Fruit fly (Drosophila melanogaster) whole organism, embryonic: ENCODE data around the gene mnd.

Source experiments
- Atf6 ChIP-seq: fragments of 200-800 bp; sonication (Bioruptor generic); IDR thresholded peaks from 2 replicates; pipeline ENCODE4 v1.3.6; 2022; ENCODE audit warnings: missing biosample characterization, missing genetic modification characterization
- Awh ChIP-seq: fragments of 200-800 bp; sonication (Bioruptor generic); IDR thresholded peaks from 2 replicates; pipeline ENCODE4, ENCODE4 v1.3.6; 2022; ENCODE audit warnings: missing biosample characterization, missing genetic modification characterization
- CG10366 ChIP-seq: fragments of 200-800 bp; sonication (Bioruptor generic); IDR thresholded peaks from 2 replicates; pipeline ENCODE4 v1.3.6; 2022; ENCODE audit warnings: missing biosample characterization, missing genetic modification characterization
- CG10959 ChIP-seq: fragments of 200-800 bp; sonication (Bioruptor generic); IDR thresholded peaks from 2 replicates; pipeline ENCODE4 v1.3.6; 2022; ENCODE audit warnings: missing biosample characterization, missing genetic modification characterization
- CG12219 ChIP-seq: fragments of 200-800 bp; sonication (Bioruptor generic); optimal IDR thresholded peaks from 3 replicates; lab custom pipeline; 2018; ENCODE audit warnings: missing biosample characterization, mild to moderate bottlenecking, missing genetic modification characterization
- CG12391 ChIP-seq: fragments of 200-800 bp; sonication (Bioruptor generic); optimal IDR thresholded peaks from 3 replicates; lab custom pipeline; 2018; ENCODE audit warnings: missing biosample characterization, mild to moderate bottlenecking, missing genetic modification characterization, moderate library complexity
- CG14667 ChIP-seq: fragments of 200-800 bp; sonication (Bioruptor generic); IDR thresholded peaks from 2 replicates; pipeline ENCODE4 v1.3.6; 2022; ENCODE audit warnings: missing biosample characterization, missing genetic modification characterization
- CG15479 ChIP-seq: fragments of 200-800 bp; sonication (Bioruptor generic); optimal IDR thresholded peaks from 3 replicates; lab custom pipeline; 2019; ENCODE audit warnings: missing biosample characterization, mild to moderate bottlenecking, missing genetic modification characterization, moderate library complexity
- CG15601 ChIP-seq: fragments of 200-800 bp; sonication (Bioruptor generic); optimal IDR thresholded peaks from 3 replicates; lab custom pipeline; 2019; ENCODE audit warnings: missing biosample characterization, mild to moderate bottlenecking, missing genetic modification characterization, moderate library complexity
- CG1602 ChIP-seq: fragments of 200-800 bp; sonication (Bioruptor generic); optimal IDR thresholded peaks from 3 replicates; lab custom pipeline; 2016; ENCODE audit warnings: missing biosample characterization, missing genetic modification characterization
- CG16813 ChIP-seq: fragments of 200-800 bp; sonication (Bioruptor generic); IDR thresholded peaks from 3 replicates; pipeline ENCODE4 v1.3.6; 2022; ENCODE audit warnings: missing biosample characterization, missing genetic modification characterization; ENCODE audit not compliant: partially characterized antibody
- CG18764 ChIP-seq: fragments of 200-800 bp; sonication (Bioruptor generic); optimal IDR thresholded peaks from 3 replicates; lab custom pipeline; 2016; ENCODE audit warnings: missing biosample characterization, missing genetic modification characterization
- CG2712 ChIP-seq: fragments of 200-800 bp; optimal IDR thresholded peaks from 3 replicates; lab custom pipeline; 2019; ENCODE audit warnings: missing biosample characterization, mild to moderate bottlenecking, missing genetic modification characterization, moderate library complexity
- CG30020 ChIP-seq: fragments of 200-800 bp; optimal IDR thresholded peaks from 2 replicates; lab custom pipeline; 2019; ENCODE audit warnings: missing biosample characterization, mild to moderate bottlenecking, missing genetic modification characterization, moderate library complexity
- CG30431 ChIP-seq: fragments of 200-800 bp; sonication (Bioruptor generic); optimal IDR thresholded peaks from 2 replicates; lab custom pipeline; 2017; ENCODE audit warnings: missing biosample characterization, missing genetic modification characterization
- CG4404 ChIP-seq: fragments of 200-800 bp; sonication (Bioruptor generic); IDR thresholded peaks from 2 replicates; pipeline ENCODE4 v1.3.6; 2022; ENCODE audit warnings: missing biosample characterization, missing genetic modification characterization
- CG5953 ChIP-seq: fragments of 200-800 bp; sonication (Bioruptor generic); IDR thresholded peaks from 2 replicates; pipeline ENCODE4 v1.3.6; 2022; ENCODE audit warnings: missing biosample characterization, missing genetic modification characterization
- CG8924 ChIP-seq: fragments of 200-800 bp; optimal IDR thresholded peaks from 3 replicates; lab custom pipeline; 2019; ENCODE audit warnings: missing biosample characterization, mild to moderate bottlenecking, missing genetic modification characterization, moderate library complexity
- CTCF ChIP-seq: fragments of 200-800 bp; sonication (Bioruptor generic); optimal IDR thresholded peaks from 2 replicates; lab custom pipeline; 2017; ENCODE audit warnings: missing biosample characterization, mild to moderate bottlenecking, missing genetic modification characterization, moderate library complexity
- CoRest ChIP-seq: fragments of 200-800 bp; sonication (Bioruptor generic); optimal IDR thresholded peaks from 3 replicates; lab custom pipeline; 2018; ENCODE audit warnings: missing biosample characterization, mild to moderate bottlenecking, missing genetic modification characterization, moderate library complexity
- Deaf1 ChIP-seq: fragments of 200-800 bp; optimal IDR thresholded peaks from 3 replicates; lab custom pipeline; 2019; ENCODE audit warnings: missing biosample characterization, mild to moderate bottlenecking, missing genetic modification characterization, moderate library complexity
- Doc2 ChIP-seq: fragments of 200-800 bp; sonication (Bioruptor generic); IDR thresholded peaks from 2 replicates; pipeline ENCODE4 v1.3.6; 2022; ENCODE audit warnings: missing biosample characterization, missing genetic modification characterization
- Dp ChIP-seq: fragments of 200-800 bp; sonication (Bioruptor generic); optimal IDR thresholded peaks from 2 replicates; lab custom pipeline; 2018; ENCODE audit warnings: missing biosample characterization, mild to moderate bottlenecking, missing genetic modification characterization, moderate library complexity
- Fer3 ChIP-seq: fragments of 200-800 bp; sonication (Bioruptor generic); optimal IDR thresholded peaks from 2 replicates; lab custom pipeline; 2018; ENCODE audit warnings: missing biosample characterization, mild to moderate bottlenecking, missing genetic modification characterization, moderate library complexity
- HmgZ ChIP-seq: fragments of 200-800 bp; sonication (Bioruptor generic); optimal IDR thresholded peaks from 2 replicates; lab custom pipeline; 2018; ENCODE audit warnings: missing biosample characterization, mild to moderate bottlenecking, missing genetic modification characterization
- Kr ChIP-seq: fragments of 200-800 bp; sonication (Bioruptor generic); optimal IDR thresholded peaks from 2 replicates; lab custom pipeline; 2017; ENCODE audit warnings: missing biosample characterization, mild to moderate bottlenecking, missing genetic modification characterization
- Nf-YB ChIP-seq: fragments of 200-800 bp; sonication (Bioruptor generic); optimal IDR thresholded peaks from 3 replicates; lab custom pipeline; 2019; ENCODE audit warnings: missing biosample characterization, mild to moderate bottlenecking, missing genetic modification characterization, moderate library complexity
- Scr ChIP-seq: fragments of 200-800 bp; sonication (Bioruptor generic); IDR thresholded peaks from 2 replicates; pipeline ENCODE4 v1.3.6; 2022; ENCODE audit warnings: missing biosample characterization, missing genetic modification characterization; ENCODE audit not compliant: partially characterized antibody
- Spps ChIP-seq: fragments of 200-800 bp; sonication (Bioruptor generic); optimal IDR thresholded peaks from 2 replicates; lab custom pipeline; 2018; ENCODE audit warnings: missing biosample characterization, mild to moderate bottlenecking, missing genetic modification characterization
- Taf1 ChIP-seq: fragments of 200-800 bp; sonication (Bioruptor generic); IDR thresholded peaks from 2 replicates; pipeline ENCODE4 v1.3.6; 2022; ENCODE audit warnings: missing biosample characterization, missing genetic modification characterization
- Trl ChIP-seq, 3 experiments: fragments of >200 bp in 2 of 3; fragments of 200-800 bp in 1 of 3; sonication (Bioruptor generic) in 1 of 3; optimal IDR thresholded peaks; 2 replicates in 1 of 3; 3 replicates in 2 of 3; lab custom pipeline; 2016 to 2017; ENCODE audit warnings: missing biosample characterization in 1 of 3, missing genetic modification characterization in 1 of 3
- amos ChIP-seq: fragments of 200-800 bp; sonication (Bioruptor generic); IDR thresholded peaks from 2 replicates; pipeline ENCODE4 v1.3.6; 2022; ENCODE audit warnings: missing biosample characterization, missing genetic modification characterization; ENCODE audit not compliant: partially characterized antibody
- chif ChIP-seq, 2 experiments: fragments of 200-800 bp; sonication (Bioruptor generic); optimal IDR thresholded peaks; 3 replicates each; lab custom pipeline; 2016; ENCODE audit warnings: missing biosample characterization in 2 of 2, missing genetic modification characterization in 2 of 2
- dmrt11E ChIP-seq: fragments of 200-800 bp; sonication (Bioruptor generic); optimal IDR thresholded peaks from 3 replicates; lab custom pipeline; 2018; ENCODE audit warnings: missing biosample characterization, mild to moderate bottlenecking, missing genetic modification characterization, moderate library complexity
- dmrt99B ChIP-seq: fragments of 200-800 bp; sonication (Bioruptor generic); optimal IDR thresholded peaks from 2 replicates; lab custom pipeline; 2018; ENCODE audit warnings: missing biosample characterization, mild to moderate bottlenecking, missing genetic modification characterization, moderate library complexity
- fd3F ChIP-seq: fragments of 200-800 bp; sonication (Bioruptor generic); optimal IDR thresholded peaks from 2 replicates; lab custom pipeline; 2018; ENCODE audit warnings: missing biosample characterization, mild to moderate bottlenecking, missing genetic modification characterization, moderate library complexity
- grau ChIP-seq: fragments of 200-800 bp; optimal IDR thresholded peaks from 3 replicates; lab custom pipeline; 2019; ENCODE audit warnings: missing biosample characterization, mild to moderate bottlenecking, missing genetic modification characterization, moderate library complexity
- gsb ChIP-seq: fragments of 200-800 bp; sonication (Bioruptor generic); IDR thresholded peaks from 2 replicates; pipeline ENCODE4 v1.3.6; 2022; ENCODE audit warnings: missing biosample characterization, missing genetic modification characterization
- kay ChIP-seq: fragments of 200-800 bp; sonication (Bioruptor generic); optimal IDR thresholded peaks from 2 replicates; lab custom pipeline; 2016; ENCODE audit warnings: missing biosample characterization, missing genetic modification characterization
- kni ChIP-seq: fragments of 200-800 bp; sonication (Bioruptor generic); optimal IDR thresholded peaks from 3 replicates; lab custom pipeline; 2017; ENCODE audit warnings: mild to moderate bottlenecking, missing biosample characterization, missing genetic modification reagents, missing genetic modification characterization
- lilli ChIP-seq: fragments of 200-800 bp; sonication (Bioruptor generic); optimal IDR thresholded peaks from 3 replicates; lab custom pipeline; 2016; ENCODE audit warnings: missing biosample characterization, missing genetic modification characterization
- nerfin-1 ChIP-seq: fragments of 200-800 bp; sonication (Bioruptor generic); optimal IDR thresholded peaks from 3 replicates; lab custom pipeline; 2019; ENCODE audit warnings: missing biosample characterization, mild to moderate bottlenecking, missing genetic modification characterization, moderate library complexity
- nmo ChIP-seq: fragments of 200-800 bp; sonication (Bioruptor generic); optimal IDR thresholded peaks from 2 replicates; lab custom pipeline; 2018; ENCODE audit warnings: missing biosample characterization, mild to moderate bottlenecking, missing genetic modification characterization, moderate library complexity
- odd ChIP-seq: fragments of 200-800 bp; sonication (Bioruptor generic); optimal IDR thresholded peaks from 2 replicates; lab custom pipeline; 2017; ENCODE audit warnings: missing biosample characterization, mild to moderate bottlenecking, missing genetic modification characterization
- prd ChIP-seq, 3 experiments: fragments of >200 bp in 2 of 3; fragments of 200-800 bp in 1 of 3; sonication (Bioruptor generic) in 1 of 3; optimal IDR thresholded peaks in 2 of 3; IDR thresholded peaks in 1 of 3; 2 replicates in 2 of 3; 3 replicates in 1 of 3; pipeline versions ENCODE4 v1.3.6 to Lab custom; 2017 to 2022; ENCODE audit warnings: missing biosample characterization in 1 of 3, missing genetic modification characterization in 1 of 3
- sc ChIP-seq, 3 experiments: fragments of >200 bp in 2 of 3; fragments of 200-800 bp in 1 of 3; sonication (Bioruptor generic) in 1 of 3; optimal IDR thresholded peaks; 2 replicates in 2 of 3; 3 replicates in 1 of 3; lab custom pipeline; 2017; ENCODE audit warnings: mild to moderate bottlenecking in 1 of 3, missing biosample characterization in 1 of 3, missing genetic modification characterization in 1 of 3, missing genetic modification reagents in 1 of 3
- shn ChIP-seq: fragments of 200-800 bp; sonication (Bioruptor generic); optimal IDR thresholded peaks from 3 replicates; lab custom pipeline; 2016; ENCODE audit warnings: missing biosample characterization, missing genetic modification characterization
- zen ChIP-seq: fragments of 200-800 bp; sonication (Bioruptor generic); optimal IDR thresholded peaks from 3 replicates; lab custom pipeline; 2018; ENCODE audit warnings: missing biosample characterization, mild to moderate bottlenecking, missing genetic modification characterization, moderate library complexity

The mnd gene

dm6 chr3L:14971893-14972624, 12.8 kb upstream of the mnd start:
- TF ChIP-seq Trl (optimal IDR thresholded peaks at IDR 0.05; lab: Kevin White, UChicago), result peak in 1 of 2 experiments; percentile 26
- TF ChIP-seq Trl (GFP tag; optimal IDR thresholded peaks at IDR 0.05; lab: Kevin White, UChicago), result no peak
- TF ChIP-seq Dp (GFP tag; lab: Kevin White, UChicago), result no peak
- no peak for TF ChIP-seq CG14667 (GFP tag; lab: Robert Waterston, UW)
- TF ChIP-seq HmgZ (tag; lab: Kevin White, UChicago), result no peak
- no peak for TF ChIP-seq CG16813 (GFP tag; lab: Robert Waterston, UW)
- peak; percentile 35 for TF ChIP-seq shn (GFP tag; lab: Kevin White, UChicago)
- TF ChIP-seq CG12391 (tag; lab: Kevin White, UChicago), result peak; percentile 41
- TF ChIP-seq zen, result peak; percentile 88
- no peak for TF ChIP-seq fd3F (GFP tag; lab: Kevin White, UChicago)
- TF ChIP-seq gsb (GFP tag; lab: Robert Waterston, UW), result no peak
- no peak for TF ChIP-seq CG12219 (GFP tag; lab: Kevin White, UChicago)
- peak; percentile 48; the same call in 1 of the 2 replicates for TF ChIP-seq CG10959 (GFP tag; lab: Robert Waterston, UW)
- TF ChIP-seq Deaf1 (tag; lab: Kevin White, UChicago), result no peak
- TF ChIP-seq dmrt99B, result no peak
- peak; percentile 85 for TF ChIP-seq Kr (GFP tag; lab: Kevin White, UChicago)
- TF ChIP-seq CG1602, result no peak
- peak; percentile 1 for TF ChIP-seq CG18764 (GFP tag; lab: Kevin White, UChicago)
- no peak for TF ChIP-seq prd (optimal IDR thresholded peaks at IDR 0.05; lab: Kevin White, UChicago)
- TF ChIP-seq prd (GFP tag; IDR thresholded peaks at IDR 0.05; lab: Robert Waterston, UW), result peak; percentile 62; the same call in 2 of the 3 replicates
- no peak for TF ChIP-seq sc (optimal IDR thresholded peaks at IDR 0.05; lab: Kevin White, UChicago)
- TF ChIP-seq sc (GFP tag; optimal IDR thresholded peaks at IDR 0.05; lab: Kevin White, UChicago), result no peak
- TF ChIP-seq Awh, result no peak
- no peak for TF ChIP-seq amos (GFP tag; lab: Robert Waterston, UW)
- no peak for TF ChIP-seq Doc2
- peak; percentile 1 for TF ChIP-seq CoRest (tag; lab: Kevin White, UChicago)
- TF ChIP-seq odd (GFP tag; lab: Kevin White, UChicago), result no peak
- no peak for TF ChIP-seq Spps (tag; lab: Kevin White, UChicago)
- no peak for TF ChIP-seq CG10366 (GFP tag; lab: Robert Waterston, UW)
- peak; percentile 11 for TF ChIP-seq lilli (GFP tag; lab: Kevin White, UChicago)
- peak; percentile 11 for TF ChIP-seq nmo (GFP tag; lab: Kevin White, UChicago)
- peak; percentile 16 for TF ChIP-seq CG2712 (tag; lab: Kevin White, UChicago)
- peak; percentile 33 for TF ChIP-seq CG30431 (GFP tag; lab: Kevin White, UChicago)
- peak; percentile 92 for TF ChIP-seq CG15479 (GFP tag; lab: Kevin White, UChicago)
- peak; percentile 76 for TF ChIP-seq dmrt11E
- peak; percentile 79; the same call in 1 of the 2 replicates for TF ChIP-seq CG4404 (GFP tag; lab: Robert Waterston, UW)
- no peak for TF ChIP-seq Fer3 (tag; lab: Kevin White, UChicago)
- TF ChIP-seq kni (GFP tag; lab: Kevin White, UChicago), result peak; percentile 86
- no peak for TF ChIP-seq CG30020 (tag; lab: Kevin White, UChicago)
- no peak for TF ChIP-seq kay (GFP tag; lab: Kevin White, UChicago)
- peak in 1 of 2 experiments; percentile 65 for TF ChIP-seq chif (GFP tag; optimal IDR thresholded peaks at IDR 0.05; lab: Kevin White, UChicago)
- no peak for TF ChIP-seq Taf1 (GFP tag; lab: Robert Waterston, UW)
- peak; percentile 63 for TF ChIP-seq nerfin-1 (tag; lab: Kevin White, UChicago)
- TF ChIP-seq CG5953, result no peak
- TF ChIP-seq Scr, result no peak
- no peak for TF ChIP-seq CTCF (GFP tag; lab: Kevin White, UChicago)
- TF ChIP-seq grau (tag; lab: Kevin White, UChicago), result peak; percentile 99
- peak; percentile 89 for TF ChIP-seq Nf-YB (GFP tag; lab: Kevin White, UChicago)
- peak; percentile 21 for TF ChIP-seq CG8924
- no peak for TF ChIP-seq CG15601 (tag; lab: Kevin White, UChicago)
- TF ChIP-seq Atf6 (GFP tag; lab: Robert Waterston, UW), result no peak
